Worm (Caenorhabditis elegans) whole organism, midembryonic: ENCODE data around the gene pcca-1.

Source experiments
- T22C8.4 ChIP-seq: fragments of 200-800 bp; sonication (Bioruptor generic); IDR thresholded peaks from 2 replicates; pipeline ENCODE4 v1.3.6; 2022; ENCODE audit warnings: missing genetic modification characterization, missing compliant biosample characterization
- cog-1 ChIP-seq: sonication (generic microtip); optimal IDR thresholded peaks from 2 replicates; lab custom pipeline; 2016; ENCODE audit warnings: missing genetic modification characterization, missing compliant biosample characterization
- flt-1 ChIP-seq: fragments of 200-800 bp; sonication (Bioruptor generic); IDR thresholded peaks from 2 replicates; pipeline ENCODE4 v1.3.6; 2022; ENCODE audit warnings: missing genetic modification characterization, missing compliant biosample characterization
- klf-2 ChIP-seq: fragments of 200-800 bp; sonication (Bioruptor generic); conservative IDR thresholded peaks from 2 replicates; pipeline ENCODE4 v1.3.6; 2022; ENCODE audit warnings: missing genetic modification reagents, missing genetic modification characterization, missing compliant biosample characterization
- med-1 ChIP-seq: sonication (generic microtip); optimal IDR thresholded peaks from 2 replicates; lab custom pipeline; 2017; ENCODE audit warnings: missing genetic modification characterization, mild to moderate bottlenecking, missing compliant biosample characterization, antibody characterized with exemption, missing genetic modification reagents; ENCODE audit not compliant: insufficient read depth
- ref-1 ChIP-seq: fragments of 200-800 bp; sonication (Bioruptor generic); conservative IDR thresholded peaks from 2 replicates; pipeline ENCODE4 v1.3.6; 2022; ENCODE audit warnings: missing genetic modification reagents, missing genetic modification characterization, missing compliant biosample characterization
- tab-1 ChIP-seq: fragments of 200-800 bp; sonication (Bioruptor generic); IDR thresholded peaks from 2 replicates; pipeline ENCODE4 v1.3.6; 2022; ENCODE audit warnings: missing genetic modification characterization, missing compliant biosample characterization
- ztf-23 ChIP-seq: fragments of 200-800 bp; sonication (Bioruptor generic); IDR thresholded peaks from 2 replicates; pipeline ENCODE4 v1.3.6; 2022; ENCODE audit warnings: missing genetic modification reagents, missing genetic modification characterization, missing compliant biosample characterization
- ztf-29 ChIP-seq: fragments of 200-800 bp; sonication (Bioruptor generic); IDR thresholded peaks from 2 replicates; pipeline ENCODE4 v1.3.6; 2022; ENCODE audit warnings: missing genetic modification reagents, missing genetic modification characterization, missing compliant biosample characterization

pcca-1 gene

ce11 chrX:7660919-7661557 lies at the start of gene pcca-1:
Gene pcca-1, minus strand, starts transcription at chrX:7660986.
- TF ChIP-seq flt-1 (GFP tag; lab: Robert Waterston, UW) (no peak), ztf-23 (GFP tag; lab: Robert Waterston, UW) (peak; percentile 14; the same call in 1 of the 2 replicates)

DNA sequence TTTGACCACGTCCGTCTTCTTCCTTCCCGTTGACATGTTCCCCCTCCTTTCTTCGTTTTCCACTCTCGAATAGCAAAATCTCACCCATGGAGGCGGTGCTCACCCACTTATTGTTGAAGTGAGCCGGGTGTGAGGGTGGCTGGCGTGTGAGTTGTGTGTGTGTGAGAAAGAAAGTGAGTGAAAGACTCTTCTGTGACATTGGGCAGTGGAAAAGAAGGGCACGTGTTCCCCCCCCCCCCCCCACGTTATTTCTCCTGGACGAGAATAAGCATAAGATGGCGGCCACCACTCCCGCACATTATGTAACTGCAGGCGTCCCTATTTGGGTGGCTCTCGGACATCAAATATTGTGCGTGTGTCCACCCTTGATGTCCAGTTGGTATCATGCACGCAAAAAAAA lies 49.4 kb upstream of the pcca-1 start:
- no peak for TF ChIP-seq ztf-29 (GFP tag; lab: Robert Waterston, UW)
- peak; percentile 57; the same call in 1 of the 2 replicates for TF ChIP-seq flt-1 (GFP tag; lab: Robert Waterston, UW)
- 0 out of 2 replicates have a peak, but pooled peaks have one; percentile 14 for TF ChIP-seq ztf-23 (GFP tag; lab: Robert Waterston, UW)

ce11 chrX:7707031-7707430 lies 46.2 kb upstream of the pcca-1 start, which contains the start of gene kvs-1:
Gene kvs-1, minus strand, starts transcription at chrX:7707131.
- TF ChIP-seq tab-1 (GFP tag; lab: Robert Waterston, UW) (no peak), med-1 (GFP tag; lab: Kevin White, UChicago) (no peak), ztf-29 (GFP tag; lab: Robert Waterston, UW) (no peak), ztf-23 (GFP tag; lab: Robert Waterston, UW) (no peak), klf-2 (GFP tag; lab: Robert Waterston, UW) (no peak), T22C8.4 (GFP tag; lab: Robert Waterston, UW) (no peak), ref-1 (no peak), flt-1 (GFP tag; lab: Robert Waterston, UW) (no peak), cog-1 (tag; lab: Kevin White, UChicago) (no peak)

ce11 chrX:7703863-7704262 lies 43.1 kb upstream of the pcca-1 start:
- no peak for TF ChIP-seq klf-2 (GFP tag; lab: Robert Waterston, UW)
- no peak for TF ChIP-seq ztf-29 (GFP tag; lab: Robert Waterston, UW)
- no peak for TF ChIP-seq flt-1 (GFP tag; lab: Robert Waterston, UW)
- no peak for TF ChIP-seq cog-1 (tag; lab: Kevin White, UChicago)
- TF ChIP-seq med-1 (GFP tag; lab: Kevin White, UChicago), result no peak
- TF ChIP-seq T22C8.4 (GFP tag; lab: Robert Waterston, UW), result no peak
- no peak for TF ChIP-seq ref-1
- TF ChIP-seq ztf-23 (GFP tag; lab: Robert Waterston, UW), result no peak
- TF ChIP-seq tab-1 (GFP tag; lab: Robert Waterston, UW), result no peak

- TF ChIP-seq cog-1 (tag; lab: Kevin White, UChicago) (no peak), tab-1 (GFP tag; lab: Robert Waterston, UW) (no peak), med-1 (GFP tag; lab: Kevin White, UChicago) (no peak), ztf-23 (GFP tag; lab: Robert Waterston, UW) (no peak), klf-2 (GFP tag; lab: Robert Waterston, UW) (no peak), T22C8.4 (GFP tag; lab: Robert Waterston, UW) (no peak), flt-1 (GFP tag; lab: Robert Waterston, UW) (no peak), ztf-29 (GFP tag; lab: Robert Waterston, UW) (no peak), ref-1 (no peak)
These were observed 28.8 kb upstream of the pcca-1 start for ce11 chrX:7689570-7689969.

- TF ChIP-seq ref-1, result no peak
- TF ChIP-seq flt-1 (GFP tag; lab: Robert Waterston, UW), result no peak
These were observed 28.3 kb upstream of the pcca-1 start, which contains the start of gene clik-2 for ce11 chrX:7689119-7689518. Gene clik-2, minus strand, starts transcription at chrX:7689219.

ce11 chrX:7681965-7682946 lies 21.5 kb upstream of the pcca-1 start, which contains the start of gene unc-18:
Gene unc-18, plus strand, starts transcription at chrX:7682896.
- peak; percentile 48; the same call in 1 of the 2 replicates for TF ChIP-seq T22C8.4 (GFP tag; lab: Robert Waterston, UW)
- no peak for TF ChIP-seq ztf-23 (GFP tag; lab: Robert Waterston, UW)

DNA sequence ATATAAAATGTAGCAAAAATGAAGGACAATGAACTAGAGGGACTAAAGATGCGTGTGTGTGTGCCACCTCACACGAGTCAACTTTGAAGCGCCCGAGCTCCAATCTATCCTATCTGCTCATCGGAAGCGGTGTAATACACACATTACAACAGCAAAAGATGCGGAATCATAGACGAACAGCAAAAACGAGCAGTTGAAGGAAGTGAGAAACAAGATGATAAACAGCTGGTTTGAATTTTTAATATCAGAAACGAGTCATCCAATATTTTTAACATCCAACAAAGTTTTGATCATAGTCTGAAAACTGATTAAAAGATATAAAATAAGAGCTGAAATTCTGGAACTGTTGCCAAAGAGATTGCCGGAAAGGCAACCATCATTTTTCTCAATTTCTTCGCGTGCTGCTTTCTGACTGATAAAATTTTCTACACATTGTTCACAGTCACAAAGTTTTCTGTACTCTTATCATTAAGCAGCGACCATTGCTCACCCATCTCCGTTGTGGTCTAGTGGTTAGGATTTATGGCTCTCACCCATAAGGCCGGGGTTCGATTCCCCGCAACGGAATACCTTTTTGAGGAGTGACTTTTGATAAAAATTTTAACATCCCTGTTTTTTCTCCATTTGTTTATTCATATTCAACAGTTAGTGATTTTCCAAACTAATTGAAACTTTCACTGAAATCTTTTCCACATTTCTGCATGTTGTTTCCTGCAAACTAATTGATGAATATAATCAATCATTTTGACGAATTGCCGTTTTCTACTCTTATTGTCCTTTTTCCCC lies 20.0 kb upstream of the pcca-1 start, which contains the start of gene stn-2:
Gene stn-2 (minus strand): TSS at position 75 of the 786 bp plus-strand sequence.
- no peak for TF ChIP-seq cog-1 (tag; lab: Kevin White, UChicago)
- TF ChIP-seq T22C8.4 (GFP tag; lab: Robert Waterston, UW), result no peak
- TF ChIP-seq ztf-29 (GFP tag; lab: Robert Waterston, UW), result no peak
- no peak for TF ChIP-seq ref-1
- no peak for TF ChIP-seq med-1 (GFP tag; lab: Kevin White, UChicago)
- no peak; the same call in 1 of the 2 replicates for TF ChIP-seq flt-1 (GFP tag; lab: Robert Waterston, UW)
- TF ChIP-seq tab-1 (GFP tag; lab: Robert Waterston, UW), result no peak
- TF ChIP-seq ztf-23 (GFP tag; lab: Robert Waterston, UW), result peak; percentile 57; the same call in 1 of the 2 replicates
- no peak for TF ChIP-seq klf-2 (GFP tag; lab: Robert Waterston, UW)

ce11 chrX:7679835-7680234 lies 19.0 kb upstream of the pcca-1 start:
- TF ChIP-seq cog-1 (tag; lab: Kevin White, UChicago) (no peak), ztf-23 (GFP tag; lab: Robert Waterston, UW) (no peak), ref-1 (no peak), med-1 (GFP tag; lab: Kevin White, UChicago) (no peak), tab-1 (GFP tag; lab: Robert Waterston, UW) (no peak), klf-2 (GFP tag; lab: Robert Waterston, UW) (no peak), flt-1 (GFP tag; lab: Robert Waterston, UW) (no peak), ztf-29 (GFP tag; lab: Robert Waterston, UW) (no peak), T22C8.4 (GFP tag; lab: Robert Waterston, UW) (no peak)
